Worm (Caenorhabditis elegans) whole organism, early embryonic: ENCODE measurements around the gene C14B1.2.

Experiments used
- B0310.2 ChIP-seq: sonication (generic microtip); optimal IDR thresholded peaks from 2 replicates; lab custom pipeline; 2016; ENCODE audit warnings: mild to moderate bottlenecking, missing genetic modification characterization, missing compliant biosample characterization
- F13C5.2 ChIP-seq: sonication (generic microtip); optimal IDR thresholded peaks from 2 replicates; lab custom pipeline; 2017; ENCODE audit warnings: mild to moderate bottlenecking, missing genetic modification characterization, inconsistent platforms, missing compliant biosample characterization
- aly-1 ChIP-seq: sonication (generic microtip); optimal IDR thresholded peaks from 2 replicates; lab custom pipeline; 2016; ENCODE audit warnings: missing genetic modification characterization, missing compliant biosample characterization
- ama-1 ChIP-seq: fragments of 150-350 bp; optimal IDR thresholded peaks from 2 replicates; lab custom pipeline; 2014
- ceh-13 ChIP-seq: fragments of 200-800 bp; sonication (Bioruptor generic); optimal IDR thresholded peaks from 2 replicates; lab custom pipeline; 2018; ENCODE audit warnings: mild to moderate bottlenecking, missing genetic modification characterization, missing compliant biosample characterization
- ceh-36 ChIP-seq: sonication (generic microtip); optimal IDR thresholded peaks from 2 replicates; lab custom pipeline; 2016; ENCODE audit warnings: missing genetic modification characterization, inconsistent platforms, missing compliant biosample characterization
- ets-7 ChIP-seq: sonication (generic microtip); optimal IDR thresholded peaks from 2 replicates; lab custom pipeline; 2016; ENCODE audit warnings: missing genotype, missing genetic modification characterization, missing compliant biosample characterization
- flt-1 ChIP-seq: fragments of 200-800 bp; sonication (Bioruptor generic); IDR thresholded peaks from 2 replicates; pipeline ENCODE4 v1.3.6; 2022; ENCODE audit warnings: missing genetic modification characterization, missing compliant biosample characterization
- hmbx-1 ChIP-seq: sonication (generic microtip); optimal IDR thresholded peaks from 2 replicates; lab custom pipeline; 2016; ENCODE audit warnings: mild to moderate bottlenecking, missing genetic modification characterization, missing compliant biosample characterization
- hmg-4 ChIP-seq: fragments of 200-800 bp; sonication (Bioruptor generic); optimal IDR thresholded peaks from 2 replicates; lab custom pipeline; 2018; ENCODE audit warnings: mild to moderate bottlenecking, missing genetic modification characterization, missing compliant biosample characterization
- hnd-1 ChIP-seq: sonication (generic microtip); optimal IDR thresholded peaks from 2 replicates; lab custom pipeline; 2016; ENCODE audit warnings: missing genetic modification characterization, missing compliant biosample characterization
- pes-1 ChIP-seq: fragments of 200-800 bp; sonication (Bioruptor generic); IDR thresholded peaks from 2 replicates; pipeline ENCODE4 v1.3.6; 2022; ENCODE audit warnings: missing genetic modification reagents, missing genetic modification characterization, missing compliant biosample characterization
- scrt-1 ChIP-seq: fragments of 200-800 bp; sonication (Bioruptor generic); IDR thresholded peaks from 2 replicates; pipeline ENCODE4 v1.3.6; 2022; ENCODE audit warnings: missing genetic modification characterization, missing compliant biosample characterization
- sea-1 ChIP-seq: fragments of 200-800 bp; sonication (Bioruptor generic); conservative IDR thresholded peaks from 2 replicates; pipeline ENCODE4 v1.3.6; 2022; ENCODE audit warnings: missing genetic modification characterization, missing compliant biosample characterization
- tbx-11 ChIP-seq: fragments of 200-800 bp; sonication (Bioruptor generic); IDR thresholded peaks from 2 replicates; pipeline ENCODE4 v1.3.6; 2022; ENCODE audit warnings: missing genetic modification characterization, missing compliant biosample characterization
- tbx-37 ChIP-seq: fragments of 200-800 bp; sonication (Bioruptor generic); conservative IDR thresholded peaks from 2 replicates; pipeline ENCODE4 v1.3.6; 2022; ENCODE audit warnings: missing genetic modification reagents, missing genetic modification characterization, missing compliant biosample characterization
- tra-4 ChIP-seq: sonication (generic microtip); optimal IDR thresholded peaks from 2 replicates; lab custom pipeline; 2017; ENCODE audit warnings: missing genetic modification characterization, missing compliant biosample characterization

The C14B1.2 gene

DNA sequence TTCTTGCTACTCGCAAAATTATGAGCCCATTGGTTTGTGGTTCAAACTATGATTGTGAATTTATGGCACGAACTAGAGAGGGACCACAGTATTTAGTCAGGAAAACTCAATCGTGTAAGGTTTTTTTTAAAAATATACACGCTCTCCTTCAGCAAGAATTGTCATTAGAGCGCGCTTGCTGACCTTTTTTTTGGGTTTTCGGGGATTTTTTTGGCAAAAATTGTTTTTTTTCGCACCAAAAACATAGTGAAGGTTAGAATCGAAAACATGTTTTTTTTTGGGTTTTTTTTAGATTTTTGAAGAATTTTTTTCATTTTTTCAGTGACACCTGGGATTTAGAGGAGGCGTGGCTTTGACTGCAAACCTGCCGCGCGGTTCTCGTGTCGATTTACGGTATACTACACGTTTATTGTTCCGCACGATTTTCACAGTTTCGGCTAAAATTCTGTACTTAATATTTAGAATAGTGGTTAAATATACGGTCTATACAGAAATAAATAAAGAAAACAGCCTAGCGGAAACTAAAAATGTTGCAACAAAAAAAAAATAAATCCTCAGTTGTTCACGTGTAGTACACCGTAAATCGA, 14.1 kb downstream of the C14B1.2 start:
- no peak for TF ChIP-seq hmg-4 (GFP tag; lab: Kevin White, UChicago)
- TF ChIP-seq ceh-36: no peak
- no peak for TF ChIP-seq tbx-37 (GFP tag; lab: Robert Waterston, UW)
- no peak for TF ChIP-seq ceh-13 (GFP tag; lab: Kevin White, UChicago)
- TF ChIP-seq flt-1 (GFP tag; lab: Robert Waterston, UW): no peak
- TF ChIP-seq ets-7 (tag; lab: Kevin White, UChicago): no peak
- no peak for TF ChIP-seq ama-1 (lab: Kevin White, UChicago)
- no peak for TF ChIP-seq B0310.2
- no peak for TF ChIP-seq aly-1 (tag; lab: Kevin White, UChicago)
- TF ChIP-seq hnd-1: no peak
- TF ChIP-seq sea-1 (GFP tag; lab: Robert Waterston, UW): no peak
- TF ChIP-seq tra-4 (tag; lab: Kevin White, UChicago): no peak
- TF ChIP-seq tbx-11 (GFP tag; lab: Robert Waterston, UW): no peak
- no peak for TF ChIP-seq pes-1

DNA sequence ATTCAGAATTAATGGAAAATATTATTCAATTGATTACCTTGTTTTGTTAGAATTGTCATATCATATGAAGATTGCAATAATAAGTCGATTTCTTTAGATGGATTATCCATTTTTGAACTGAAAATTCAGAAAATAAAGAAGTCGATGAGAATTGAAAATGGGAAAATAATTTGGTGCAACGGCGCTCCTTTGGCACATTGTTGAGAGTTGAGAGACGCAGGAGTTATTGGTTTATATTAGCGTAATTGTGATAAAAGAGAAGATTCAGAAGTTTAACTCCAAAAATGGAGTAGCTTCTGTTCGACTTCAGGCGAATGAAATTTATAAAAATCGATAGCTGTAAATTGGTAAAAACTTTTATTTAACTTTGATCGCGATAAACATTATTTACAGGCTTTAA, 17.5 kb downstream of the C14B1.2 start, which contains the start of gene C14B1.8:
Gene C14B1.8, minus strand, starts transcription at position 117 of the 400 bp plus-strand sequence.
- TF ChIP-seq hmg-4 (GFP tag; lab: Kevin White, UChicago): no peak
- no peak for TF ChIP-seq tra-4 (tag; lab: Kevin White, UChicago)
- no peak for TF ChIP-seq hnd-1
- TF ChIP-seq ceh-13 (GFP tag; lab: Kevin White, UChicago): no peak
- no peak for TF ChIP-seq B0310.2
- TF ChIP-seq scrt-1 (GFP tag; lab: Robert Waterston, UW): no peak
- no peak for TF ChIP-seq hmbx-1 (tag; lab: Kevin White, UChicago)
- no peak for TF ChIP-seq F13C5.2 (tag; lab: Kevin White, UChicago)
- TF ChIP-seq ets-7 (tag; lab: Kevin White, UChicago): no peak
- no peak for TF ChIP-seq ceh-36
- no peak for TF ChIP-seq flt-1 (GFP tag; lab: Robert Waterston, UW)
- no peak for TF ChIP-seq sea-1 (GFP tag; lab: Robert Waterston, UW)

DNA sequence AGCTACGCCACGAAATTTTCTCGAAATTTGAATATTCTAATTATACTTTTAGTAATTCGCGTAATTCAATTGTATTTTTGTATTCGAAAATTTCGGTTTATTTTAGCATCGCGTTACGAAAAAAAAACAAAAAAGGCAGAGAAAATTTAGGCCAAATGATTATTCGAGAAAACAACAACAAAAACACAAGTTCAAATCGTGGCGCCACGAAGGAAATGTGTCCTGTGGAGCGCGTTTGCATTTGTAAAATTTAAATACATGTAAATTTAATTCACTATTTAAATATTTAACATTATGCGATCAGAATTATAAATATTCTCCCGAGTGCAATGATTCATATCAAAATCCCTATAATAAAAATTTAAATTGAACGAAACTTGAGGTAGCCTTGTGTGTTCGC, 21.7 kb downstream of the C14B1.2 start:
- TF ChIP-seq tbx-37 (GFP tag; lab: Robert Waterston, UW): no peak
- no peak for TF ChIP-seq hmbx-1 (tag; lab: Kevin White, UChicago)
- no peak for TF ChIP-seq ceh-36
- no peak for TF ChIP-seq hmg-4 (GFP tag; lab: Kevin White, UChicago)
- TF ChIP-seq pes-1: no peak
- no peak for TF ChIP-seq tra-4 (tag; lab: Kevin White, UChicago)
- no peak for TF ChIP-seq hnd-1
- no peak for TF ChIP-seq sea-1 (GFP tag; lab: Robert Waterston, UW)
- TF ChIP-seq ets-7 (tag; lab: Kevin White, UChicago): no peak
- no peak for TF ChIP-seq B0310.2
- TF ChIP-seq ama-1 (lab: Kevin White, UChicago): no peak
- TF ChIP-seq tbx-11 (GFP tag; lab: Robert Waterston, UW): no peak
- no peak for TF ChIP-seq F13C5.2 (tag; lab: Kevin White, UChicago)
- no peak for TF ChIP-seq ceh-13 (GFP tag; lab: Kevin White, UChicago)
- TF ChIP-seq aly-1 (tag; lab: Kevin White, UChicago): no peak
- no peak for TF ChIP-seq scrt-1 (GFP tag; lab: Robert Waterston, UW)

DNA sequence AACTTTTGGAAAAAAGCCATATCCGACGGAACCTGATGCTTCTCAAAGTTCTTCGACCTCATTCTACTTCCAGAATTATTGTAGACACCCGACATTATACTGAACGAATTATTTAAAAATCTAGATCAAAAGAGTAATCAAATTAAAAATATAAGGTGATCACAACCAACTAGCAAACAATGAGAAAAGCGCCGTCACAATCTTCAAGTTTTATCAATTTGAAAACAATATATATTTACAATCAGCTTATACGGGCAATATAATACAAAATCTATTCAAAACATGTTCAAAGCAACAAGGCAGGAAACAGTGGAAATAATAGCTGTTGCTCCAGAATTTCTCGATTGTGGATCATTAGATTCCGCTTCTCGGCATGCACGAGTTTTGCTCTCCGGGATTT, 22.8 kb downstream of the C14B1.2 start, which contains the start of gene C14B1.12:
Gene C14B1.12, minus strand, starts transcription at position 101 of the 400 bp plus-strand sequence.
- TF ChIP-seq ceh-36 (no peak), hmbx-1 (tag; lab: Kevin White, UChicago) (no peak), F13C5.2 (tag; lab: Kevin White, UChicago) (no peak), B0310.2 (no peak), ceh-13 (GFP tag; lab: Kevin White, UChicago) (no peak), tbx-11 (GFP tag; lab: Robert Waterston, UW) (no peak), scrt-1 (GFP tag; lab: Robert Waterston, UW) (no peak), ama-1 (lab: Kevin White, UChicago) (no peak), tra-4 (tag; lab: Kevin White, UChicago) (no peak), pes-1 (no peak)

DNA sequence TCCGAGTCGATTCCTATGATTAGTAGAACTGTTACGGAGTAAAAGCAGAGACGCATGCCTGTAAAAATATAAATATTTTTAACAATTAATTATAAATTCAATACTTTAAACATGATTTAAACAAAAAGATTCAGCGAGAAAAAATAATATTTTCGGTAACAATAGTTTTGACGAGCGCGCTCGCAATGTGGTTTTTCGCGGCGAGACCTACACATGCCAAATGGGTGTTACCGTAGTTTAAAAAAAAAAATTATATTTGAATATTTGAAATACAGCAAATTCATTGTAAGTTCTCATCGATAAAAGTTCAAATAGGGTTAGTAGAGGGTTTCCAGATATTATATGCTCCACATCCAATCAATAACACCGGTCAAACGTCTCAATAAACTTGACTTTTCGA, 24.4 kb downstream of the C14B1.2 start, which contains the start of gene gldi-5:
Gene gldi-5, minus strand, starts transcription at position 58 of the 400 bp plus-strand sequence.
- TF ChIP-seq ceh-13 (GFP tag; lab: Kevin White, UChicago) (no peak), B0310.2 (no peak), ets-7 (tag; lab: Kevin White, UChicago) (no peak), tbx-37 (GFP tag; lab: Robert Waterston, UW) (no peak), tra-4 (tag; lab: Kevin White, UChicago) (no peak), scrt-1 (GFP tag; lab: Robert Waterston, UW) (no peak)

DNA sequence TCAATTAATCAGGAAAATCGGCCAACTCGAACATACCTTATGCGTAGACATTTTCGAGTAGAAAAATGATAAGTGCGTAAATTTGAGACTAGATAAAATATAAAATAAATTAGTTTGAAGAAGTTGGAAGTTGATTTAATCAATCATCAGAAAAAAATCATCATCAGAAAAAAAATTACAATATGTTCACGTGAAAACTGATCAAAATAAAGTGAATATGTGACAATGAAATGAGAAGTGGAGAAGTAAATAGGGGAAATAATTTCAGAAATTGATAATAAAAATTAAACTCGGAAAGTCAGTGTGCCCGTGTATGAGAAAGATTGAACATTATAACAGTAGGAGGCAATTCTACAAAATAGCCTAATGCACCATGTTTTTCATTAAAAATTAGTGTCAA, 27.5 kb downstream of the C14B1.2 start, which contains the start of gene F34D10.9:
Gene F34D10.9, minus strand, starts transcription at position 101 of the 400 bp plus-strand sequence.
- TF ChIP-seq scrt-1 (GFP tag; lab: Robert Waterston, UW) (no peak), hnd-1 (no peak), B0310.2 (no peak), ama-1 (lab: Kevin White, UChicago) (no peak), hmbx-1 (tag; lab: Kevin White, UChicago) (no peak), tbx-11 (GFP tag; lab: Robert Waterston, UW) (no peak), flt-1 (GFP tag; lab: Robert Waterston, UW) (no peak), tra-4 (tag; lab: Kevin White, UChicago) (no peak), sea-1 (GFP tag; lab: Robert Waterston, UW) (no peak), ceh-13 (GFP tag; lab: Kevin White, UChicago) (no peak), ceh-36 (no peak), F13C5.2 (tag; lab: Kevin White, UChicago) (no peak)

DNA sequence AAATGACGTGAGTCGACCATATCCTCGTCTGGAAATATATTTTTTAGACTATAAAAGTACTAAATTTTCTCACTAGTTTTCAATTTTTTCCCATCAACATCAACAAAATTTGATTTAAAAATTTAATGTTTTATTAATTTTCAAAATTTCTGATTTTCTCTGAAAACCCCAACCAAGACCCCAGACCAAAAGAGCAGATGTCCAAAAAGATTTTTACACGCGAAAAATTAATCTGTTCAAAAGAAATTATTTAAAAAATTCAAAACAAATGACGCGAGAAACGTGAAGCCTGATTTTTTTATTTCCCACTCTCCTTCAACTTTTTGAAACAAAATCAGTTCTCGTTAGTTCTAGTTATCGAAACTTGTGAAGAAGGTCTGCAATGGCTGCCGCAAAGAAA, 28.4 kb downstream of the C14B1.2 start, which contains the start of gene F34D10.8:
Gene F34D10.8, plus strand, starts transcription at position 301 of the 400 bp plus-strand sequence.
- no peak for TF ChIP-seq hmbx-1 (tag; lab: Kevin White, UChicago)
- no peak for TF ChIP-seq tbx-11 (GFP tag; lab: Robert Waterston, UW)
- no peak for TF ChIP-seq ama-1 (lab: Kevin White, UChicago)
- TF ChIP-seq hmg-4 (GFP tag; lab: Kevin White, UChicago): no peak
- TF ChIP-seq sea-1 (GFP tag; lab: Robert Waterston, UW): no peak
- TF ChIP-seq tra-4 (tag; lab: Kevin White, UChicago): no peak
- TF ChIP-seq ceh-36: no peak
- no peak for TF ChIP-seq ets-7 (tag; lab: Kevin White, UChicago)
- TF ChIP-seq B0310.2: no peak
- no peak for TF ChIP-seq hnd-1
- TF ChIP-seq pes-1: no peak
- TF ChIP-seq tbx-37 (GFP tag; lab: Robert Waterston, UW): no peak
- no peak for TF ChIP-seq scrt-1 (GFP tag; lab: Robert Waterston, UW)
- no peak for TF ChIP-seq aly-1 (tag; lab: Kevin White, UChicago)
